Worm (Caenorhabditis elegans): ENCODE data around the gene W03H9.1.

DNA sequence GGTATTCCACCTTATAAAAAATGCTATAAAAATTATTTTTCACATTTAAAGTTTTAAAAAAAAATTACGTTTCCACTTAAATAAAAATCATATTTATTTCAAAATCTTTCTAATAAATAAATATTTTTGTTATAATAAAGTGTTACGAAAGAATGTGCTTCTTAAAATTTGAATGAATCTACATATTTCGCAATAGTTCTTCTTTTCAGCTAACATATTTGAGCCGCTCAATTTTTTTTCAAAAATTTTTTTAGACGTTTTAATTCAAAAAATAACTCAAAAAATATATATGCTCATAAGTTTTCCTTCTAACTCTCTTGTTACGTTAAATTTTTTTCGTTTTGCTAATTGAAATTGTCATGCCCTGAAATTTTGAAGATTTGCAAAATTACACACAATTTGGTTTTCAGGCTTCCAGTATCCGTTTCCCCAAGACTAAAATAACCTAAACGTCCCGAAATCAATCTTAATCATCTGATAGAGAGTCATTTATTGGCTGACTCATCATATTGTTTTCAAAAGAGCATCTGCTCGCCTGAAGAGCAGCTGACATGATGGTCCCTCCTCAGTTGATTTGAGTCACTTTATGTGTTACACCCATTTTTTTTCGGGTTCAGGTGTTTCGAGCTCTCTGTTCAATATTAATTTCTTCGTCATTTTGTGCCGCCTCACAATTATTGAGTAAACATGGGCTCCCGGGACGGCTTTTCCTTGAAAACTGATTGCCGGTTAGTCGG is 28.5 kb upstream of the W03H9.1 start, which contains the start of gene efhd-1:
- TF ChIP-seq ama-1 (optimal IDR thresholded peaks at IDR 0.05) = no peak
- TF ChIP-seq aly-1 (tag; optimal IDR thresholded peaks at IDR 0.05) = no peak
- no peak for TF ChIP-seq flt-1 (GFP tag; IDR thresholded peaks at IDR 0.05)
- TF ChIP-seq pes-1 (GFP tag; IDR thresholded peaks at IDR 0.05) = no peak
- no peak for TF ChIP-seq ceh-36 (tag; optimal IDR thresholded peaks at IDR 0.05)
- TF ChIP-seq ets-7 (tag; optimal IDR thresholded peaks at IDR 0.05) = no peak
- TF ChIP-seq B0310.2 (tag; optimal IDR thresholded peaks at IDR 0.05) = no peak
- TF ChIP-seq hnd-1 (tag; optimal IDR thresholded peaks at IDR 0.05) = no peak
- TF ChIP-seq tbx-11 (GFP tag; IDR thresholded peaks at IDR 0.05) = no peak
- TF ChIP-seq scrt-1 (GFP tag; IDR thresholded peaks at IDR 0.05) = no peak
- TF ChIP-seq F13C5.2 (tag; optimal IDR thresholded peaks at IDR 0.05) = no peak

Measured in whole organism, early embryonic.